Fruit fly (Drosophila melanogaster) whole organism, embryonic: ENCODE measurements around the gene zfh2.

Source experiments
- CG10462 ChIP-seq: fragments of 200-800 bp; sonication (Bioruptor generic); optimal IDR thresholded peaks from 2 replicates; lab custom pipeline; 2016; ENCODE audit warnings: missing biosample characterization, missing genetic modification characterization
- CG10959 ChIP-seq: fragments of 200-800 bp; sonication (Bioruptor generic); IDR thresholded peaks from 2 replicates; pipeline ENCODE4 v1.3.6; 2022; ENCODE audit warnings: missing biosample characterization, missing genetic modification characterization
- CG13424 ChIP-seq: fragments of 200-800 bp; sonication (Bioruptor generic); optimal IDR thresholded peaks from 2 replicates; lab custom pipeline; 2019; ENCODE audit warnings: missing biosample characterization, mild to moderate bottlenecking, missing genetic modification characterization, moderate library complexity
- CG14014 ChIP-seq: fragments of 200-800 bp; sonication (Bioruptor generic); IDR thresholded peaks from 2 replicates; pipeline ENCODE4 v1.3.6; 2022; ENCODE audit warnings: missing biosample characterization, missing genetic modification characterization
- CG14050 ChIP-seq: fragments of 200-800 bp; sonication (Bioruptor generic); IDR thresholded peaks from 3 replicates; pipeline ENCODE4 v1.3.6; 2022; ENCODE audit warnings: missing biosample characterization, missing genetic modification characterization
- CG15479 ChIP-seq: fragments of 200-800 bp; sonication (Bioruptor generic); optimal IDR thresholded peaks from 3 replicates; lab custom pipeline; 2019; ENCODE audit warnings: missing biosample characterization, mild to moderate bottlenecking, missing genetic modification characterization, moderate library complexity
- CG15696 ChIP-seq: fragments of 200-800 bp; sonication (Bioruptor generic); optimal IDR thresholded peaks from 2 replicates; lab custom pipeline; 2019; ENCODE audit warnings: missing biosample characterization, mild to moderate bottlenecking, missing genetic modification characterization, moderate library complexity
- CG1647 ChIP-seq: fragments of 200-800 bp; sonication (Bioruptor generic); optimal IDR thresholded peaks from 3 replicates; lab custom pipeline; 2016; ENCODE audit warnings: missing biosample characterization, missing genetic modification characterization
- CG17328 ChIP-seq: fragments of 200-800 bp; sonication (Bioruptor generic); IDR thresholded peaks from 2 replicates; pipeline ENCODE4 v1.3.6; 2022; ENCODE audit warnings: missing biosample characterization, missing genetic modification characterization
- CG17385 ChIP-seq: fragments of 200-800 bp; sonication (Bioruptor generic); optimal IDR thresholded peaks from 3 replicates; lab custom pipeline; 2018; ENCODE audit warnings: missing biosample characterization, mild to moderate bottlenecking, missing genetic modification characterization
- CG2120 ChIP-seq: fragments of 200-800 bp; sonication (Bioruptor generic); optimal IDR thresholded peaks from 3 replicates; lab custom pipeline; 2016; ENCODE audit warnings: missing biosample characterization, missing genetic modification characterization
- CG2199 ChIP-seq: fragments of 200-800 bp; sonication (Bioruptor generic); IDR thresholded peaks from 3 replicates; pipeline ENCODE4 v1.3.6; 2022; ENCODE audit warnings: missing biosample characterization, missing genetic modification characterization
- CG3065 ChIP-seq: fragments of 200-800 bp; sonication (Bioruptor generic); optimal IDR thresholded peaks from 2 replicates; lab custom pipeline; 2016; ENCODE audit warnings: missing biosample characterization, missing genetic modification characterization
- CG31388 ChIP-seq: fragments of 200-800 bp; sonication (Bioruptor generic); optimal IDR thresholded peaks from 2 replicates; lab custom pipeline; 2016; ENCODE audit warnings: missing biosample characterization, missing genetic modification characterization
- CG33557 ChIP-seq: fragments of 200-800 bp; sonication (Bioruptor generic); optimal IDR thresholded peaks from 2 replicates; lab custom pipeline; 2019; ENCODE audit warnings: missing biosample characterization, mild to moderate bottlenecking, missing genetic modification characterization, moderate library complexity
- CG6683 ChIP-seq: fragments of 200-800 bp; sonication (Bioruptor generic); optimal IDR thresholded peaks from 2 replicates; lab custom pipeline; 2017; ENCODE audit warnings: missing biosample characterization, mild to moderate bottlenecking, missing genetic modification characterization, missing genetic modification reagents
- CG8359 ChIP-seq: fragments of 200-800 bp; sonication (Bioruptor generic); optimal IDR thresholded peaks from 2 replicates; lab custom pipeline; 2017; ENCODE audit warnings: missing biosample characterization, mild to moderate bottlenecking, missing genetic modification characterization, borderline replicate concordance
- D19A ChIP-seq: fragments of 200-800 bp; optimal IDR thresholded peaks from 3 replicates; lab custom pipeline; 2019; ENCODE audit warnings: missing biosample characterization, mild to moderate bottlenecking, missing genetic modification characterization, moderate library complexity
- D19B ChIP-seq: fragments of 200-800 bp; sonication (Bioruptor generic); optimal IDR thresholded peaks from 2 replicates; lab custom pipeline; 2017; ENCODE audit warnings: missing biosample characterization, mild to moderate bottlenecking, missing genetic modification characterization
- Drgx ChIP-seq: fragments of 200-800 bp; sonication (Bioruptor generic); IDR thresholded peaks from 2 replicates; pipeline ENCODE4 v1.3.6; 2022; ENCODE audit warnings: missing biosample characterization, missing genetic modification characterization
- GATAe ChIP-seq: fragments of 200-800 bp; sonication (Bioruptor generic); conservative IDR thresholded peaks from 2 replicates; pipeline ENCODE4 v1.3.6; 2022; ENCODE audit warnings: missing biosample characterization, missing genetic modification characterization
- H2.0 ChIP-seq: fragments of 200-800 bp; sonication (Bioruptor generic); IDR thresholded peaks from 2 replicates; pipeline ENCODE4 v1.3.6; 2022; ENCODE audit warnings: missing biosample characterization, missing genetic modification characterization
- Hmr ChIP-seq: fragments of 200-800 bp; sonication (Bioruptor generic); optimal IDR thresholded peaks from 3 replicates; lab custom pipeline; 2017; ENCODE audit warnings: mild to moderate bottlenecking, missing biosample characterization, missing genetic modification reagents, missing genetic modification characterization
- Med ChIP-seq: fragments of 200-800 bp; sonication (Bioruptor generic); peaks from one replicate; lab custom pipeline; 2016; ENCODE audit warnings: missing biosample characterization, missing genetic modification characterization, mild to moderate bottlenecking, inconsistent platforms, moderate library complexity
- Nf-YB ChIP-seq: fragments of 200-800 bp; sonication (Bioruptor generic); optimal IDR thresholded peaks from 3 replicates; lab custom pipeline; 2019; ENCODE audit warnings: missing biosample characterization, mild to moderate bottlenecking, missing genetic modification characterization, moderate library complexity
- Nf-YC ChIP-seq: fragments of 200-800 bp; optimal IDR thresholded peaks from 3 replicates; lab custom pipeline; 2019; ENCODE audit warnings: missing biosample characterization, mild to moderate bottlenecking, missing genetic modification characterization, moderate library complexity
- Oli ChIP-seq: fragments of 200-800 bp; sonication (Bioruptor generic); optimal IDR thresholded peaks from 2 replicates; lab custom pipeline; 2018; ENCODE audit warnings: missing biosample characterization, mild to moderate bottlenecking, missing genetic modification characterization, moderate library complexity
- ac ChIP-seq: fragments of 200-800 bp; sonication (Bioruptor generic); optimal IDR thresholded peaks from 3 replicates; lab custom pipeline; 2017; ENCODE audit warnings: missing biosample characterization, mild to moderate bottlenecking, missing genetic modification characterization
- ara ChIP-seq: fragments of 200-800 bp; sonication (Bioruptor generic); IDR thresholded peaks from 2 replicates; pipeline ENCODE4 v1.3.6; 2022; ENCODE audit warnings: missing biosample characterization, missing genetic modification characterization
- az2 ChIP-seq: fragments of 200-800 bp; sonication (Bioruptor generic); optimal IDR thresholded peaks from 3 replicates; lab custom pipeline; 2016; ENCODE audit warnings: missing biosample characterization, missing genetic modification characterization
- cato ChIP-seq: fragments of 200-800 bp; sonication (Bioruptor generic); optimal IDR thresholded peaks from 2 replicates; lab custom pipeline; 2016; ENCODE audit warnings: missing biosample characterization, missing genetic modification characterization, borderline replicate concordance
- cg ChIP-seq: fragments of 200-800 bp; sonication (Bioruptor generic); optimal IDR thresholded peaks from 3 replicates; lab custom pipeline; 2019; ENCODE audit warnings: missing biosample characterization, mild to moderate bottlenecking, missing genetic modification characterization, moderate library complexity
- corto ChIP-seq: fragments of 200-800 bp; sonication (Bioruptor generic); optimal IDR thresholded peaks from 2 replicates; lab custom pipeline; 2016; ENCODE audit warnings: missing biosample characterization, mild to moderate bottlenecking, missing genetic modification characterization, moderate library complexity
- croc ChIP-seq: fragments of 200-800 bp; sonication (Bioruptor generic); conservative IDR thresholded peaks from 3 replicates; pipeline ENCODE4 v1.3.6; 2022; ENCODE audit warnings: missing biosample characterization, missing genetic modification characterization
- crp ChIP-seq, 2 experiments: fragments of 200-800 bp; sonication (Bioruptor generic); optimal IDR thresholded peaks; 2 replicates in 1 of 2; 3 replicates in 1 of 2; lab custom pipeline; 2017; ENCODE audit warnings: missing biosample characterization in 2 of 2, missing genetic modification characterization in 2 of 2, mild to moderate bottlenecking in 1 of 2, moderate library complexity in 1 of 2
- dmrt99B ChIP-seq: fragments of 200-800 bp; sonication (Bioruptor generic); optimal IDR thresholded peaks from 2 replicates; lab custom pipeline; 2018; ENCODE audit warnings: missing biosample characterization, mild to moderate bottlenecking, missing genetic modification characterization, moderate library complexity
- fd102C ChIP-seq: fragments of 200-800 bp; sonication (Bioruptor generic); optimal IDR thresholded peaks from 2 replicates; lab custom pipeline; 2018; ENCODE audit warnings: missing biosample characterization, mild to moderate bottlenecking, missing genetic modification characterization, moderate library complexity
- gem ChIP-seq: fragments of 200-800 bp; sonication (Bioruptor generic); optimal IDR thresholded peaks from 2 replicates; lab custom pipeline; 2019; ENCODE audit warnings: missing biosample characterization, mild to moderate bottlenecking, missing genetic modification characterization, moderate library complexity
- klu ChIP-seq: fragments of 200-800 bp; sonication (Bioruptor generic); IDR thresholded peaks from 2 replicates; pipeline ENCODE4 v1.3.6; 2022; ENCODE audit warnings: missing biosample characterization, missing genetic modification characterization
- kni ChIP-seq: fragments of 200-800 bp; sonication (Bioruptor generic); optimal IDR thresholded peaks from 3 replicates; lab custom pipeline; 2017; ENCODE audit warnings: mild to moderate bottlenecking, missing biosample characterization, missing genetic modification reagents, missing genetic modification characterization
- lilli ChIP-seq: fragments of 200-800 bp; sonication (Bioruptor generic); optimal IDR thresholded peaks from 3 replicates; lab custom pipeline; 2016; ENCODE audit warnings: missing biosample characterization, missing genetic modification characterization
- phol ChIP-seq: fragments of 200-800 bp; sonication (Bioruptor generic); optimal IDR thresholded peaks from 3 replicates; lab custom pipeline; 2018; ENCODE audit warnings: missing biosample characterization, mild to moderate bottlenecking, missing genetic modification characterization, moderate library complexity
- scrt ChIP-seq: fragments of 200-800 bp; sonication (Bioruptor generic); optimal IDR thresholded peaks from 2 replicates; lab custom pipeline; 2018; ENCODE audit warnings: missing biosample characterization, mild to moderate bottlenecking, missing genetic modification characterization, moderate library complexity
- sens ChIP-seq: fragments of 200-800 bp; sonication (Bioruptor generic); peaks from one replicate; lab custom pipeline; 2016; ENCODE audit warnings: missing biosample characterization, missing genetic modification characterization
- sisA ChIP-seq: fragments of 200-800 bp; sonication (Bioruptor generic); IDR thresholded peaks from 2 replicates; pipeline ENCODE4 v1.3.6; 2022; ENCODE audit warnings: missing biosample characterization, missing genetic modification characterization
- slp2 ChIP-seq: fragments of 200-800 bp; sonication (Bioruptor generic); optimal IDR thresholded peaks from 2 replicates; lab custom pipeline; 2016; ENCODE audit warnings: missing biosample characterization, missing genetic modification characterization
- tll ChIP-seq, 2 experiments: fragments of 200-800 bp in 1 of 2; fragments of >200 bp in 1 of 2; sonication (Bioruptor generic) in 1 of 2; optimal IDR thresholded peaks; 2 replicates each; lab custom pipeline; 2017 to 2019; ENCODE audit warnings: missing biosample characterization in 2 of 2, missing genetic modification characterization in 2 of 2, mild to moderate bottlenecking in 1 of 2, moderate library complexity in 1 of 2
- twi ChIP-seq: fragments of 200-800 bp; optimal IDR thresholded peaks from 2 replicates; lab custom pipeline; 2019; ENCODE audit warnings: missing biosample characterization, mild to moderate bottlenecking, missing genetic modification characterization, moderate library complexity
- unpg ChIP-seq: fragments of 200-800 bp; sonication (Bioruptor generic); optimal IDR thresholded peaks from 3 replicates; lab custom pipeline; 2018; ENCODE audit warnings: missing biosample characterization, mild to moderate bottlenecking, missing genetic modification characterization, moderate library complexity
- vfl ChIP-seq: fragments of 200-800 bp; sonication (Bioruptor generic); optimal IDR thresholded peaks from 2 replicates; lab custom pipeline; 2016; ENCODE audit warnings: missing biosample characterization, missing genetic modification characterization

zfh2 gene

dm6 chr4:509853-510252 lies 8.2 kb downstream of the zfh2 start:
- TF ChIP-seq dmrt99B (tag; lab: Kevin White, UChicago) (no peak), Med (GFP tag; lab: Kevin White, UChicago) (peak; percentile 66), slp2 (no peak), CG1647 (GFP tag; lab: Kevin White, UChicago) (no peak), D19B (GFP tag; lab: Kevin White, UChicago) (no peak), CG10462 (no peak), klu (no peak), croc (no peak), cg (GFP tag; lab: Kevin White, UChicago) (peak; percentile 27), Oli (no peak), phol (tag; lab: Kevin White, UChicago) (no peak), CG2199 (GFP tag; lab: Robert Waterston, UW) (peak; percentile 82; the same call in 1 of the 3 replicates), az2 (GFP tag; lab: Kevin White, UChicago) (no peak), CG13424 (tag; lab: Kevin White, UChicago) (no peak), CG6683 (GFP tag; lab: Kevin White, UChicago) (no peak), twi (tag; lab: Kevin White, UChicago) (peak; percentile 87), CG17328 (GFP tag; lab: Robert Waterston, UW) (no peak), vfl (GFP tag; lab: Kevin White, UChicago) (no peak), cato (GFP tag; lab: Kevin White, UChicago) (no peak), GATAe (GFP tag; lab: Robert Waterston, UW) (no peak), CG8359 (no peak), Nf-YB (GFP tag; lab: Kevin White, UChicago) (peak; percentile 22), Hmr (GFP tag; lab: Kevin White, UChicago) (no peak), H2.0 (GFP tag; lab: Robert Waterston, UW) (no peak), gem (tag; lab: Kevin White, UChicago) (no peak), crp (GFP tag; optimal IDR thresholded peaks at IDR 0.05; lab: Kevin White, UChicago) (no peak), CG15696 (tag; lab: Kevin White, UChicago) (peak; percentile 24), kni (peak; percentile 35), sens (GFP tag; lab: Kevin White, UChicago) (peak; percentile 45), ac (no peak), CG14014 (no peak), CG14050 (GFP tag; lab: Robert Waterston, UW) (no peak), CG33557 (GFP tag; lab: Kevin White, UChicago) (peak; percentile 17), CG17385 (GFP tag; lab: Kevin White, UChicago) (no peak), CG3065 (GFP tag; lab: Kevin White, UChicago) (no peak), fd102C (no peak), CG31388 (GFP tag; lab: Kevin White, UChicago) (no peak), CG10959 (GFP tag; lab: Robert Waterston, UW) (no peak), lilli (GFP tag; lab: Kevin White, UChicago) (no peak), scrt (GFP tag; lab: Kevin White, UChicago) (peak; percentile 18), ara (GFP tag; lab: Robert Waterston, UW) (0 out of 2 replicates have a peak, but pooled peaks have one; percentile 19), unpg (no peak), CG15479 (peak; percentile 7), D19A (tag; lab: Kevin White, UChicago) (peak; percentile 11), Nf-YC (tag; lab: Kevin White, UChicago) (peak; percentile 27), Drgx (no peak), corto (GFP tag; lab: Kevin White, UChicago) (no peak), sisA (GFP tag; lab: Robert Waterston, UW) (no peak), CG2120 (GFP tag; lab: Kevin White, UChicago) (no peak), tll (GFP tag; optimal IDR thresholded peaks at IDR 0.05; lab: Kevin White, UChicago) (peak in 1 of 2 experiments; percentile 86)
- TF ChIP-seq, all 482 proteins: peak for 15
